Fruit fly (Drosophila melanogaster) whole organism, prepupa: Measurements from ENCODE around the gene me31B.

Source experiments
- Sox102F ChIP-seq: fragments of 200-800 bp; sonication (Bioruptor generic); optimal IDR thresholded peaks from 2 replicates; lab custom pipeline; 2016; ENCODE audit warnings: missing biosample characterization, mild to moderate bottlenecking, missing genetic modification characterization
- vri ChIP-seq: fragments of 200-800 bp; sonication (Bioruptor generic); optimal IDR thresholded peaks from 3 replicates; lab custom pipeline; 2016; ENCODE audit warnings: missing biosample characterization, mild to moderate bottlenecking, missing genetic modification characterization

DNA sequence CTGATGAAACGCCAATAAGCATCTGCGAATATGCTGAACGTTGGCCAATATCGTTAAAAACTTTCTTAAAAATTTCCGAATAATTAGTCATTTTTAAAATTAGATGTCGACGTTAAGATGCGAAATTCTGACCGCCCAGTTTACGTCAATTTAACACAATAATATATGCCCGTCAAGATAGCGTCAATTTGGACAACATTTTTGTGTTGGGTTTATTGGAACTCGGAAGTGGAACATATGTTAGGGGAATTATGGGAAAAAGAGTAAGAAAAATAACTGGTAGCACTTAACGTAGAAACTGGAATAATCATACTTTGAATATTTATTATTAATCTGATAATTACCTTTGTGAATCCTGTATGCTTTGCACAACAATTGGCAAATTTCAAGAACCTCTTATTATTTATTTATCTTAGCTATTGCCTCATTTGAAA lies 16.6 kb downstream of the me31B start, which contains the start of gene CG5676:
- TF ChIP-seq Sox102F (GFP tag; lab: Kevin White, UChicago) (no peak), vri (GFP tag; lab: Kevin White, UChicago) (no peak)
